Worm (Caenorhabditis elegans) whole organism, late embryonic: ENCODE data around the gene npr-12.

Experiments
- ama-1 ChIP-seq: fragments of 150-350 bp; optimal IDR thresholded peaks from 2 replicates; lab custom pipeline; 2014
- hlh-13 ChIP-seq: fragments of 200-800 bp; sonication (Bioruptor generic); optimal IDR thresholded peaks from 2 replicates; lab custom pipeline; 2018; ENCODE audit warnings: mild to moderate bottlenecking, missing genetic modification characterization, missing compliant biosample characterization
- hlh-30 ChIP-seq: sonication (generic microtip); optimal IDR thresholded peaks from 2 replicates; lab custom pipeline; 2017; ENCODE audit warnings: antibody characterized with exemption, missing genetic modification characterization, missing compliant biosample characterization; ENCODE audit not compliant: insufficient read depth
- hlh-8 ChIP-seq: sonication (generic microtip); optimal IDR thresholded peaks from 2 replicates; lab custom pipeline; 2016; ENCODE audit warnings: missing genotype, missing genetic modification characterization, missing compliant biosample characterization
- nhr-11 ChIP-seq: fragments of 150-350 bp; optimal IDR thresholded peaks from 2 replicates; lab custom pipeline; 2014; ENCODE audit warnings: missing biosample characterization, missing genetic modification characterization
- pha-2 ChIP-seq: sonication (generic microtip); optimal IDR thresholded peaks from 2 replicates; lab custom pipeline; 2017; ENCODE audit warnings: mild to moderate bottlenecking, missing genetic modification characterization, missing compliant biosample characterization
- pha-4 ChIP-seq: fragments of 150-350 bp; optimal IDR thresholded peaks from 2 replicates; lab custom pipeline; 2018; ENCODE audit warnings: missing biosample characterization, missing genetic modification reagents, missing genetic modification characterization
- rnt-1 ChIP-seq: sonication (generic microtip); optimal IDR thresholded peaks from 2 replicates; lab custom pipeline; 2016; ENCODE audit warnings: missing genetic modification characterization, missing compliant biosample characterization

DNA sequence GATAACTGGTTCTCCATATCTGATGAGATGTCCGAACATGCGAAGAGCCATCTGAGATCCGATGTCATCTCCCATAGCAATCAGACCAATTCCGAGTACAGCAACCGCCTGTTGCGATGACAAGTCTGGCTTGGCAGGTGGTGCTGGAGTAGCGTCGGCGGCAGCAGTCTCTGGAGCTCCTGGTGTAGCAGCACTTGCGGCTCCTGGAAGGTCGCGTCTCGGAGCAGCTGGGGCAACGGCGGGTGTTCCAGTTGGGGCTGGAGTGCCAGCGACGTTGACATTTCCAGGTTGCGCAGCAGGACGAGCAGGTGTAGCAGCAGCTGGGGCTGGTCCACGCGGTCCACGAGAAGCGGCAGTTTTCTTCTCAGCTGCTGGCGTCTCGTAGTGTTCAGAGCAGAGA is 30.0 kb downstream of the npr-12 start:
- TF ChIP-seq pha-2 (tag; lab: Kevin White, UChicago), result no peak
- no peak for TF ChIP-seq nhr-11 (tag; lab: Kevin White, UChicago)
- no peak for TF ChIP-seq pha-4 (tag; lab: Kevin White, UChicago)
- no peak for TF ChIP-seq hlh-13 (GFP tag; lab: Kevin White, UChicago)
- TF ChIP-seq hlh-30, result no peak
- no peak for TF ChIP-seq rnt-1 (tag; lab: Kevin White, UChicago)
- no peak for TF ChIP-seq hlh-8
- no peak for TF ChIP-seq ama-1 (lab: Kevin White, UChicago)
